Fruit fly (Drosophila melanogaster): ENCODE measurements around the gene nero.

nero gene

dm6 chr3R:31744044-31744652 lies 3.2 kb downstream of the nero start, which contains the start of gene CG1896 (continued):
- TF ChIP-seq Ptx1 (GFP tag; IDR thresholded peaks at IDR 0.05) (peak; percentile 56), dati (GFP tag; IDR thresholded peaks at IDR 0.05) (no peak), ERR (GFP tag; optimal IDR thresholded peaks at IDR 0.05) (no peak), CG32772 (GFP tag; IDR thresholded peaks at IDR 0.05) (no peak; the same call in 1 of the 2 replicates), ab (GFP tag; optimal IDR thresholded peaks at IDR 0.05) (no peak), B-H1 (GFP tag; IDR thresholded peaks at IDR 0.05) (peak; percentile 36; the same call in 1 of the 3 replicates), CG8089 (GFP tag; optimal IDR thresholded peaks at IDR 0.05) (no peak), Fer1 (GFP tag; optimal IDR thresholded peaks at IDR 0.05) (peak; percentile 50), CG7928 (GFP tag; optimal IDR thresholded peaks at IDR 0.05) (no peak), dmrt11E (tag; optimal IDR thresholded peaks at IDR 0.05) (peak; percentile 30), CG4328 (GFP tag; optimal IDR thresholded peaks at IDR 0.05) (no peak), CG7372 (GFP tag; IDR thresholded peaks at IDR 0.05) (no peak), stwl (tag; optimal IDR thresholded peaks at IDR 0.05) (peak; percentile 59), ase (GFP tag; IDR thresholded peaks at IDR 0.05) (no peak), crc (GFP tag; optimal IDR thresholded peaks at IDR 0.05) (no peak), CG12744 (GFP tag; optimal IDR thresholded peaks at IDR 0.05) (no peak), CG14710 (tag; optimal IDR thresholded peaks at IDR 0.05) (peak; percentile 21), esg (GFP tag; conservative IDR thresholded peaks at IDR 0.05) (0 out of 2 replicates have a peak, but pooled peaks have one; percentile 15), CG5180 (GFP tag; optimal IDR thresholded peaks at IDR 0.05) (no peak), lov (optimal IDR thresholded peaks at IDR 0.05) (no peak), lov (GFP tag; IDR thresholded peaks at IDR 0.05) (no peak), Hr39 (optimal IDR thresholded peaks at IDR 0.05) (no peak), Asciz (GFP tag; optimal IDR thresholded peaks at IDR 0.05) (no peak), ems (GFP tag; optimal IDR thresholded peaks at IDR 0.05) (no peak), Nf-YB (GFP tag; optimal IDR thresholded peaks at IDR 0.05) (no peak), salm (tag; optimal IDR thresholded peaks at IDR 0.05) (no peak), CG18011 (GFP tag; optimal IDR thresholded peaks at IDR 0.05) (peak; percentile 26), H15 (GFP tag; IDR thresholded peaks at IDR 0.05) (peak; percentile 13; the same call in 1 of the 3 replicates), CG18764 (GFP tag; optimal IDR thresholded peaks at IDR 0.05) (peak; percentile 23), tll (GFP tag; optimal IDR thresholded peaks at IDR 0.05) (no peak), CG7745 (tag; optimal IDR thresholded peaks at IDR 0.05) (no peak), Hr3 (GFP tag; optimal IDR thresholded peaks at IDR 0.05) (no peak), org-1 (GFP tag; optimal IDR thresholded peaks at IDR 0.05) (no peak), CG4854 (GFP tag; optimal IDR thresholded peaks at IDR 0.05) (no peak), zf30C (GFP tag; optimal IDR thresholded peaks at IDR 0.05) (no peak), CG10209 (GFP tag; optimal IDR thresholded peaks at IDR 0.05) (peak; percentile 49), CG34422 (GFP tag; IDR thresholded peaks at IDR 0.05) (peak; percentile 42; the same call in 1 of the 3 replicates), Gug (GFP tag; IDR thresholded peaks at IDR 0.05) (0 out of 4 replicates have a peak, but pooled peaks have one; percentile 16), da (GFP tag; optimal IDR thresholded peaks at IDR 0.05) (no peak), CG9817 (tag; optimal IDR thresholded peaks at IDR 0.05) (no peak), trh (GFP tag; optimal IDR thresholded peaks at IDR 0.05) (no peak), BtbVII (GFP tag; optimal IDR thresholded peaks at IDR 0.05) (no peak), h (optimal IDR thresholded peaks at IDR 0.05) (no peak), Pdp1 (GFP tag; optimal IDR thresholded peaks at IDR 0.05) (no peak), twi (tag; optimal IDR thresholded peaks at IDR 0.05) (no peak), slou (GFP tag; optimal IDR thresholded peaks at IDR 0.05) (no peak), bigmax (GFP tag; optimal IDR thresholded peaks at IDR 0.05) (no peak), pnt (GFP tag; optimal IDR thresholded peaks at IDR 0.05) (no peak), CG31224 (GFP tag; IDR thresholded peaks at IDR 0.05) (no peak), jumu (GFP tag; optimal IDR thresholded peaks at IDR 0.05) (no peak), CG18476 (GFP tag; optimal IDR thresholded peaks at IDR 0.05) (peak; percentile 46), CG8944 (GFP tag; optimal IDR thresholded peaks at IDR 0.05) (no peak)
